Fruit fly (Drosophila melanogaster) S2 (cell line): ENCODE data around the gene eIF2Bepsilon.

Experiments used
- CG8478 ChIP-seq: fragments of >200 bp; optimal IDR thresholded peaks from 2 replicates; lab custom pipeline; 2018
- CTCF ChIP-seq, 2 experiments: fragments of >200 bp; optimal IDR thresholded peaks; 2 replicates each; lab custom pipeline; 2018

DNA sequence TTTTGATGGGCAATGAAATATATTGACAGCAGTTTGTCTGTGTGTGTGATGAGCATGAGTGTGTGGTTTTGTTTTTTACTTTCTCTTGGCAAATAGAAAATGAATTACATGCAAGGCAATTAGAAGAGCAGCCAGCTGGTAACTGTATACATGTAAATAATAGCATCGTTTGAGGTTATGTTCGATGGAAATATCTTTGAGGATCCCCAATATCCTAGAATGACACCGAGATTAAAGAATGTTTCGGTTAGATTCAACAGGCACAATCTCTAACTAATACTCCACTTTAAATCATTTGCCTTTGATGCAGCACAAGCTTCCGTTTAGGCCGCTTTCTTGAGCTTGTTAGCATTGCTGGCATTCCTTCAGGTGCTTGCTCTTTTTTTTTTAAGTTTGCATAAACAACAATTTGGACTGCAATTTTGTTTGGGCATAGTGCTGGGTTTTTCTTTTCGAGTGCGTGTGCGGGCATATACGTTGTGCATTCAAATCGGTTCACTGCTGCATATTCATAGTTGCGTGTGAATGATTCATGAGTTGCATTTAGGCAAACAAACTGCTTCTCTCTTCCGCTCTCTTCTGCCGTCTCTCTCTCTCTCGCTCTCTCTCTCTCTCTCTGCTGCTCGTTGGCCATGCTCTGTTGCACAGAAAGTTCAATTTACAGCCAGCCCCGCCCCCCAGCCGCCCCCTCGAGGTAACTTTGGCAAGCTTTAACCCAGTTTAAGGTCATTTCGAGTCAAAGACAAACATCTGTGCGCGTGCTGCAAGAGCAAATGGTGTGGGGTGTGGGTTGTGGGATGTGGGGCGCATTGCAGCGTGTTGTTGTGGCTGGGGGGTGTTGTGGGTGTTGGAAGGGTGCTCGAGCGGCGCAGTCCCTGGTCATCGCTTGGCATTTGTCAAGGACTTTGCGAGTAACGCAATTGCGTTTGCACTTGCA lies 42.0 kb upstream of the eIF2Bepsilon start:
- TF ChIP-seq CTCF (optimal IDR thresholded peaks at IDR 0.05; lab: Kevin White, UChicago): no peak
- TF ChIP-seq CG8478 (lab: Kevin White, UChicago): no peak
